Fruit fly (Drosophila melanogaster) whole organism, embryonic: ENCODE results near the gene awd.
A peak's percentile ranks its signal among the peaks of the same experiment; 100 is the strongest.

Experiments
- Ada2b ChIP-seq: fragments of 200-800 bp; sonication (Bioruptor generic); IDR thresholded peaks from 2 replicates; pipeline ENCODE4 v1.3.6; 2022; ENCODE audit warnings: missing biosample characterization, missing genetic modification characterization
- CG10366 ChIP-seq: fragments of 200-800 bp; sonication (Bioruptor generic); IDR thresholded peaks from 2 replicates; pipeline ENCODE4 v1.3.6; 2022; ENCODE audit warnings: missing biosample characterization, missing genetic modification characterization
- CG10565 ChIP-seq: fragments of 200-800 bp; sonication (Bioruptor generic); optimal IDR thresholded peaks from 3 replicates; lab custom pipeline; 2016; ENCODE audit warnings: missing biosample characterization, mild to moderate bottlenecking, missing genetic modification characterization
- CG11247 ChIP-seq: fragments of 200-800 bp; sonication (Bioruptor generic); IDR thresholded peaks from 2 replicates; pipeline ENCODE4 v1.3.6; 2022; ENCODE audit warnings: missing biosample characterization, missing genetic modification characterization
- CG12071 ChIP-seq: fragments of 200-800 bp; sonication (Bioruptor generic); optimal IDR thresholded peaks from 3 replicates; lab custom pipeline; 2018; ENCODE audit warnings: missing biosample characterization, mild to moderate bottlenecking, missing genetic modification characterization
- CG14710 ChIP-seq: fragments of 200-800 bp; sonication (Bioruptor generic); optimal IDR thresholded peaks from 3 replicates; lab custom pipeline; 2019; ENCODE audit warnings: missing biosample characterization, mild to moderate bottlenecking, missing genetic modification characterization, moderate library complexity
- CG15514 ChIP-seq: fragments of 200-800 bp; sonication (Bioruptor generic); optimal IDR thresholded peaks from 3 replicates; lab custom pipeline; 2017; ENCODE audit warnings: missing biosample characterization, missing genetic modification characterization, mild to moderate bottlenecking, moderate library complexity, missing genetic modification reagents
- CG16863 ChIP-seq: fragments of 200-800 bp; sonication (Bioruptor generic); optimal IDR thresholded peaks from 3 replicates; lab custom pipeline; 2016; ENCODE audit warnings: missing biosample characterization, missing genetic modification characterization
- CG17186 ChIP-seq: fragments of 200-800 bp; sonication (Bioruptor generic); optimal IDR thresholded peaks from 3 replicates; lab custom pipeline; 2017; ENCODE audit warnings: missing biosample characterization, missing genetic modification reagents, missing genetic modification characterization
- CG18476 ChIP-seq: fragments of 200-800 bp; sonication (Bioruptor generic); optimal IDR thresholded peaks from 2 replicates; lab custom pipeline; 2016; ENCODE audit warnings: missing biosample characterization, mild to moderate bottlenecking, missing genetic modification characterization
- CG34224 ChIP-seq: fragments of 200-800 bp; sonication (Bioruptor generic); IDR thresholded peaks from 3 replicates; pipeline ENCODE4 v1.3.6; 2022; ENCODE audit warnings: missing biosample characterization, missing genetic modification characterization; ENCODE audit not compliant: partially characterized antibody
- CG42726 ChIP-seq: fragments of 200-800 bp; sonication (Bioruptor generic); IDR thresholded peaks from 2 replicates; pipeline ENCODE4 v1.3.6; 2022; ENCODE audit warnings: missing biosample characterization, missing genetic modification characterization; ENCODE audit not compliant: partially characterized antibody
- CG7372 ChIP-seq: fragments of 200-800 bp; sonication (Bioruptor generic); IDR thresholded peaks from 2 replicates; pipeline ENCODE4 v1.3.6; 2022; ENCODE audit warnings: missing biosample characterization, missing genetic modification characterization
- CTCF ChIP-seq: fragments of 200-800 bp; sonication (Bioruptor generic); optimal IDR thresholded peaks from 2 replicates; lab custom pipeline; 2017; ENCODE audit warnings: missing biosample characterization, mild to moderate bottlenecking, missing genetic modification characterization, moderate library complexity
- Chrac-16 ChIP-seq: fragments of 200-800 bp; sonication (Bioruptor generic); optimal IDR thresholded peaks from 3 replicates; lab custom pipeline; 2016; ENCODE audit warnings: missing biosample characterization, missing genetic modification characterization
- CoRest ChIP-seq: fragments of 200-800 bp; sonication (Bioruptor generic); optimal IDR thresholded peaks from 3 replicates; lab custom pipeline; 2018; ENCODE audit warnings: missing biosample characterization, mild to moderate bottlenecking, missing genetic modification characterization, moderate library complexity
- Dek ChIP-seq: fragments of 200-800 bp; sonication (Bioruptor generic); optimal IDR thresholded peaks from 3 replicates; lab custom pipeline; 2019; ENCODE audit warnings: missing biosample characterization, mild to moderate bottlenecking, missing genetic modification characterization, moderate library complexity
- Doc2 ChIP-seq: fragments of 200-800 bp; sonication (Bioruptor generic); IDR thresholded peaks from 2 replicates; pipeline ENCODE4 v1.3.6; 2022; ENCODE audit warnings: missing biosample characterization, missing genetic modification characterization
- Dp ChIP-seq: fragments of 200-800 bp; sonication (Bioruptor generic); optimal IDR thresholded peaks from 2 replicates; lab custom pipeline; 2018; ENCODE audit warnings: missing biosample characterization, mild to moderate bottlenecking, missing genetic modification characterization, moderate library complexity
- Ets97D ChIP-seq: fragments of 200-800 bp; sonication (Bioruptor generic); optimal IDR thresholded peaks from 3 replicates; lab custom pipeline; 2016; ENCODE audit warnings: missing biosample characterization, missing genetic modification characterization
- Gsc ChIP-seq: fragments of 200-800 bp; sonication (Bioruptor generic); IDR thresholded peaks from 2 replicates; pipeline ENCODE4 v1.3.6; 2022; ENCODE audit warnings: missing biosample characterization, missing genetic modification characterization
- HHEX ChIP-seq: fragments of 200-800 bp; sonication (Bioruptor generic); optimal IDR thresholded peaks from 3 replicates; lab custom pipeline; 2017; ENCODE audit warnings: missing biosample characterization, mild to moderate bottlenecking, missing genetic modification characterization, missing genetic modification reagents
- HLHmδ ChIP-seq: fragments of 200-800 bp; sonication (Bioruptor generic); optimal IDR thresholded peaks from 2 replicates; lab custom pipeline; 2018; ENCODE audit warnings: missing biosample characterization, mild to moderate bottlenecking, missing genetic modification characterization, moderate library complexity
- Hsf ChIP-seq: fragments of 200-800 bp; sonication (Bioruptor generic); optimal IDR thresholded peaks from 3 replicates; lab custom pipeline; 2016; ENCODE audit warnings: missing biosample characterization, missing genetic modification characterization
- Meics ChIP-seq: fragments of 200-800 bp; sonication (Bioruptor generic); optimal IDR thresholded peaks from 2 replicates; lab custom pipeline; 2017; ENCODE audit warnings: missing biosample characterization, mild to moderate bottlenecking, missing genetic modification characterization
- Nf-YA ChIP-seq: fragments of 200-800 bp; sonication (Bioruptor generic); IDR thresholded peaks from 2 replicates; pipeline ENCODE4 v1.3.6; 2022; ENCODE audit warnings: missing biosample characterization, missing genetic modification characterization
- Sry-β ChIP-seq: fragments of 200-800 bp; sonication (Bioruptor generic); optimal IDR thresholded peaks from 2 replicates; lab custom pipeline; 2018; ENCODE audit warnings: missing biosample characterization, mild to moderate bottlenecking, missing genetic modification characterization, moderate library complexity
- Usf ChIP-seq: fragments of 200-800 bp; sonication (Bioruptor generic); optimal IDR thresholded peaks from 2 replicates; lab custom pipeline; 2017; ENCODE audit warnings: missing genotype, missing biosample characterization, missing genetic modification characterization
- Xrp1 ChIP-seq: fragments of 200-800 bp; sonication (Bioruptor generic); IDR thresholded peaks from 2 replicates; pipeline ENCODE4 v1.3.6; 2022; ENCODE audit warnings: missing biosample characterization, missing genetic modification characterization
- ab ChIP-seq: fragments of 200-800 bp; sonication (Bioruptor generic); optimal IDR thresholded peaks from 2 replicates; lab custom pipeline; 2016; ENCODE audit warnings: missing biosample characterization, missing genetic modification characterization
- ap ChIP-seq: fragments of 200-800 bp; sonication (Bioruptor generic); IDR thresholded peaks from 2 replicates; pipeline ENCODE4 v1.3.6; 2022; ENCODE audit warnings: missing biosample characterization, missing genetic modification characterization
- ash1 ChIP-seq: fragments of 200-800 bp; sonication (Bioruptor generic); optimal IDR thresholded peaks from 2 replicates; lab custom pipeline; 2018; ENCODE audit warnings: missing biosample characterization, mild to moderate bottlenecking, missing genetic modification characterization
- bigmax ChIP-seq: fragments of 200-800 bp; sonication (Bioruptor generic); optimal IDR thresholded peaks from 2 replicates; lab custom pipeline; 2018; ENCODE audit warnings: missing biosample characterization, mild to moderate bottlenecking, missing genetic modification characterization
- bowl ChIP-seq: fragments of 200-800 bp; sonication (Bioruptor generic); IDR thresholded peaks from 2 replicates; pipeline ENCODE4 v1.3.6; 2022; ENCODE audit warnings: missing biosample characterization, missing genetic modification characterization
- cwo ChIP-seq: fragments of 200-800 bp; sonication (Bioruptor generic); optimal IDR thresholded peaks from 3 replicates; lab custom pipeline; 2017; ENCODE audit warnings: missing biosample characterization, missing genetic modification characterization, mild to moderate bottlenecking, moderate library complexity, missing genetic modification reagents
- exex ChIP-seq: fragments of 200-800 bp; sonication (Bioruptor generic); optimal IDR thresholded peaks from 4 replicates; lab custom pipeline; 2018; ENCODE audit warnings: missing biosample characterization, mild to moderate bottlenecking, missing genetic modification characterization, moderate library complexity
- fd64A ChIP-seq: fragments of 200-800 bp; sonication (Bioruptor generic); optimal IDR thresholded peaks from 3 replicates; lab custom pipeline; 2018; ENCODE audit warnings: missing biosample characterization, mild to moderate bottlenecking, missing genetic modification characterization
- ind ChIP-seq: fragments of 200-800 bp; sonication (Bioruptor generic); optimal IDR thresholded peaks from 3 replicates; lab custom pipeline; 2016; ENCODE audit warnings: missing biosample characterization, missing genetic modification characterization
- insv ChIP-seq, 2 experiments: fragments of 200-800 bp; sonication (Bioruptor generic); optimal IDR thresholded peaks; 3 replicates each; lab custom pipeline; 2016 to 2018; ENCODE audit warnings: missing biosample characterization in 2 of 2, missing genetic modification characterization in 2 of 2
- klu ChIP-seq: fragments of 200-800 bp; sonication (Bioruptor generic); IDR thresholded peaks from 2 replicates; pipeline ENCODE4 v1.3.6; 2022; ENCODE audit warnings: missing biosample characterization, missing genetic modification characterization
- lab ChIP-seq: fragments of 200-800 bp; sonication (Bioruptor generic); optimal IDR thresholded peaks from 3 replicates; lab custom pipeline; 2017; ENCODE audit warnings: missing biosample characterization, missing genetic modification characterization, mild to moderate bottlenecking, moderate library complexity, missing genetic modification reagents
- lmd ChIP-seq: fragments of 200-800 bp; sonication (Bioruptor generic); IDR thresholded peaks from 2 replicates; pipeline ENCODE4 v1.3.6; 2022; ENCODE audit warnings: missing biosample characterization, missing genetic modification characterization
- mam ChIP-seq: fragments of 200-800 bp; sonication (Bioruptor generic); optimal IDR thresholded peaks from 3 replicates; lab custom pipeline; 2016; ENCODE audit warnings: missing biosample characterization, missing genetic modification characterization
- p53 ChIP-seq: fragments of 200-800 bp; sonication (Bioruptor generic); optimal IDR thresholded peaks from 2 replicates; lab custom pipeline; 2016; ENCODE audit warnings: missing biosample characterization, missing genetic modification characterization
- pnt ChIP-seq: fragments of 200-800 bp; sonication (Bioruptor generic); optimal IDR thresholded peaks from 3 replicates; lab custom pipeline; 2016; ENCODE audit warnings: missing biosample characterization, missing genetic modification characterization
- psq ChIP-seq: fragments of 200-800 bp; sonication (Bioruptor generic); optimal IDR thresholded peaks from 2 replicates; lab custom pipeline; 2017; ENCODE audit warnings: missing biosample characterization, missing genetic modification characterization
- scrt ChIP-seq: fragments of 200-800 bp; sonication (Bioruptor generic); optimal IDR thresholded peaks from 2 replicates; lab custom pipeline; 2018; ENCODE audit warnings: missing biosample characterization, mild to moderate bottlenecking, missing genetic modification characterization, moderate library complexity
- sisA ChIP-seq: fragments of 200-800 bp; sonication (Bioruptor generic); IDR thresholded peaks from 2 replicates; pipeline ENCODE4 v1.3.6; 2022; ENCODE audit warnings: missing biosample characterization, missing genetic modification characterization
- slou ChIP-seq: fragments of 200-800 bp; sonication (Bioruptor generic); optimal IDR thresholded peaks from 3 replicates; lab custom pipeline; 2016; ENCODE audit warnings: missing biosample characterization, missing genetic modification characterization
- tup ChIP-seq: fragments of 200-800 bp; sonication (Bioruptor generic); optimal IDR thresholded peaks from 2 replicates; lab custom pipeline; 2016; ENCODE audit warnings: missing biosample characterization, mild to moderate bottlenecking, missing genetic modification characterization, moderate library complexity
- unc-4 ChIP-seq: fragments of 200-800 bp; sonication (Bioruptor generic); IDR thresholded peaks from 2 replicates; pipeline ENCODE4 v1.3.6; 2022; ENCODE audit warnings: missing biosample characterization, missing genetic modification characterization; ENCODE audit not compliant: partially characterized antibody
- vvl ChIP-seq: fragments of 200-800 bp; sonication (Bioruptor generic); IDR thresholded peaks from 2 replicates; pipeline ENCODE4 v1.3.6; 2022; ENCODE audit warnings: missing biosample characterization, missing genetic modification characterization

Gene awd

DNA sequence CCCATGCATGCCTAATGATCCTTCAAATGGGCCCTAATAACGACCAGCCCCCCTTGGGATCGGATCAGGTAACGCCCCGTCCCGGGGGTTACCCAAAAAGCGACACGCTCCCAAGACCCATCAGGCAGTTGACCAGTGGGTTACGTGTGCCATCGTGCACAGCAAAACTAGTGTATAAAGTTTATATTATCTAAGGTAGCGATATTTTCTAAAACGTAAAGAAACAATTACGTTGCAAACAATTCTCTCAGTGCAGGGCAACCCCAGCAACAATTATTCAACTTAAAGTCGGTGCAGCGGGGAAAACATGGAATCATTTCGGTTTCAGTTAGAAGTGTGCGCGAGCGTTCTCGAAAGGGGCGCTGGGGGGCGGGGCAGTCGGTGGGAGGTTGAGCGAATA, 33.3 kb downstream of the awd start (continued):
- TF ChIP-seq Usf (GFP tag; lab: Kevin White, UChicago): no peak
- TF ChIP-seq fd64A (GFP tag; lab: Kevin White, UChicago): no peak
- no peak for TF ChIP-seq ind (GFP tag; lab: Kevin White, UChicago)
- TF ChIP-seq vvl (GFP tag; lab: Robert Waterston, UW): 0 out of 2 replicates have a peak, but pooled peaks have one; percentile 36
- no peak for TF ChIP-seq p53 (GFP tag; lab: Kevin White, UChicago)
- TF ChIP-seq bowl (GFP tag; lab: Robert Waterston, UW): no peak
- no peak for TF ChIP-seq CG17186 (GFP tag; lab: Kevin White, UChicago)
- TF ChIP-seq CG15514 (GFP tag; lab: Kevin White, UChicago): no peak
- no peak for TF ChIP-seq HHEX
- TF ChIP-seq tup: no peak
- no peak for TF ChIP-seq HLHmδ (GFP tag; lab: Kevin White, UChicago)
- TF ChIP-seq CG10366 (GFP tag; lab: Robert Waterston, UW): no peak
- TF ChIP-seq CG7372 (GFP tag; lab: Robert Waterston, UW): no peak
- TF ChIP-seq cwo (GFP tag; lab: Kevin White, UChicago): no peak
- TF ChIP-seq CoRest (tag; lab: Kevin White, UChicago): peak; percentile 27
- TF ChIP-seq slou (GFP tag; lab: Kevin White, UChicago): no peak
- no peak for TF ChIP-seq CG34224
- no peak for TF ChIP-seq CG18476 (GFP tag; lab: Kevin White, UChicago)
- no peak for TF ChIP-seq unc-4
- no peak for TF ChIP-seq scrt
- TF ChIP-seq CG42726 (GFP tag; lab: Robert Waterston, UW): no peak
- TF ChIP-seq exex (tag; lab: Kevin White, UChicago): no peak
- TF ChIP-seq Hsf (GFP tag; lab: Kevin White, UChicago): no peak
- no peak for TF ChIP-seq insv (GFP tag; optimal IDR thresholded peaks at IDR 0.05; lab: Kevin White, UChicago)
- no peak for TF ChIP-seq Meics (GFP tag; lab: Kevin White, UChicago)
- no peak for TF ChIP-seq mam (GFP tag; lab: Kevin White, UChicago)
- no peak for TF ChIP-seq Ets97D (GFP tag; lab: Kevin White, UChicago)
- no peak for TF ChIP-seq bigmax
- no peak for TF ChIP-seq CG12071
- no peak for TF ChIP-seq lab
- no peak for TF ChIP-seq Sry-β (GFP tag; lab: Kevin White, UChicago)
- no peak for TF ChIP-seq CG16863 (GFP tag; lab: Kevin White, UChicago)
- TF ChIP-seq ash1 (GFP tag; lab: Kevin White, UChicago): no peak
- no peak for TF ChIP-seq CTCF (GFP tag; lab: Kevin White, UChicago)
- TF ChIP-seq Gsc: no peak
- 0 out of 2 replicates have a peak, but pooled peaks have one; percentile 5 for TF ChIP-seq lmd (GFP tag; lab: Robert Waterston, UW)
- TF ChIP-seq CG11247 (GFP tag; lab: Robert Waterston, UW): no peak
- TF ChIP-seq Chrac-16 (GFP tag; lab: Kevin White, UChicago): no peak
- TF ChIP-seq Doc2: no peak
- no peak for TF ChIP-seq sisA (GFP tag; lab: Robert Waterston, UW)
- TF ChIP-seq Dek (tag; lab: Kevin White, UChicago): no peak
- no peak for TF ChIP-seq klu (GFP tag; lab: Robert Waterston, UW)
- no peak for TF ChIP-seq ab
- peak; percentile 38 for TF ChIP-seq CG14710 (tag; lab: Kevin White, UChicago)
- no peak for TF ChIP-seq Dp (GFP tag; lab: Kevin White, UChicago)
- no peak for TF ChIP-seq pnt (GFP tag; lab: Kevin White, UChicago)
- peak; percentile 54; the same call in 1 of the 2 replicates for TF ChIP-seq Xrp1
- no peak for TF ChIP-seq CG10565
- TF ChIP-seq Nf-YA (GFP tag; lab: Robert Waterston, UW): no peak
- TF ChIP-seq ap (GFP tag; lab: Robert Waterston, UW): no peak
- no peak for TF ChIP-seq psq
- TF ChIP-seq Ada2b (GFP tag; lab: Robert Waterston, UW): no peak
